Fruit fly (Drosophila melanogaster): ENCODE measurements around the gene CG9795.

The CG9795 gene

dm6 chr3R:4311067-4311723 is 8.3 kb upstream of the CG9795 start, which contains the start of gene Suv3:
Gene Suv3, plus strand, starts transcription at chr3R:4311555.
- no peak for TF ChIP-seq CG7368 (GFP tag; optimal IDR thresholded peaks at IDR 0.05)
- peak; percentile 28 for TF ChIP-seq Ets96B (tag; optimal IDR thresholded peaks at IDR 0.05)
- TF ChIP-seq CG11902 (GFP tag; optimal IDR thresholded peaks at IDR 0.05), result no peak
- TF ChIP-seq CG11762 (GFP tag; optimal IDR thresholded peaks at IDR 0.05; ENCODE audit: insufficient read depth), result no peak
- no peak for TF ChIP-seq Met (GFP tag; optimal IDR thresholded peaks at IDR 0.05)
- TF ChIP-seq CG10669 (GFP tag; optimal IDR thresholded peaks at IDR 0.05), result no peak
- TF ChIP-seq spab (GFP tag; optimal IDR thresholded peaks at IDR 0.05), result no peak
- TF ChIP-seq Smox (GFP tag; optimal IDR thresholded peaks at IDR 0.05), result no peak
- no peak for TF ChIP-seq Sox14 (GFP tag; optimal IDR thresholded peaks at IDR 0.05)
- TF ChIP-seq CG4318 (GFP tag; optimal IDR thresholded peaks at IDR 0.05), result no peak
- TF ChIP-seq dac (GFP tag; optimal IDR thresholded peaks at IDR 0.05), result no peak
- TF ChIP-seq esn (GFP tag; optimal IDR thresholded peaks at IDR 0.05), result peak; percentile 40
- TF ChIP-seq fd85E (GFP tag; optimal IDR thresholded peaks at IDR 0.05), result no peak
- TF ChIP-seq Hr38 (GFP tag; optimal IDR thresholded peaks at IDR 0.05), result no peak
- TF ChIP-seq CG16779 (tag; optimal IDR thresholded peaks at IDR 0.05), result no peak
- no peak for TF ChIP-seq CG8319 (GFP tag; optimal IDR thresholded peaks at IDR 0.05)
- TF ChIP-seq CG10631 (GFP tag; optimal IDR thresholded peaks at IDR 0.05), result no peak
- TF ChIP-seq Hr4 (GFP tag; optimal IDR thresholded peaks at IDR 0.05), result no peak
- TF ChIP-seq acj6 (GFP tag; optimal IDR thresholded peaks at IDR 0.05), result peak; percentile 19
- no peak for TF ChIP-seq CG9139 (GFP tag; optimal IDR thresholded peaks at IDR 0.05)
- no peak for TF ChIP-seq fd59A (GFP tag; optimal IDR thresholded peaks at IDR 0.05)
- TF ChIP-seq CG6276 (GFP tag; optimal IDR thresholded peaks at IDR 0.05), result no peak
- TF ChIP-seq cyc (GFP tag; optimal IDR thresholded peaks at IDR 0.05), result no peak
- TF ChIP-seq Gug (GFP tag; IDR thresholded peaks at IDR 0.05), result no peak
- peak; percentile 21 for TF ChIP-seq fkh (GFP tag; optimal IDR thresholded peaks at IDR 0.05)
- peak; percentile 5 for TF ChIP-seq Hr39 (GFP tag; optimal IDR thresholded peaks at IDR 0.05)
- peak; percentile 11 for TF ChIP-seq lz (GFP tag; optimal IDR thresholded peaks at IDR 0.05)
- 0 out of 2 replicates have a peak, but pooled peaks have one; percentile 17 for TF ChIP-seq CG15336 (GFP tag; IDR thresholded peaks at IDR 0.05)
- TF ChIP-seq Sox15 (GFP tag; optimal IDR thresholded peaks at IDR 0.05), result no peak
- TF ChIP-seq salr (GFP tag; optimal IDR thresholded peaks at IDR 0.05), result no peak
- TF ChIP-seq Lpt (GFP tag; optimal IDR thresholded peaks at IDR 0.05), result no peak
- TF ChIP-seq net (GFP tag; optimal IDR thresholded peaks at IDR 0.05), result no peak
- TF ChIP-seq Blimp-1 (GFP tag; optimal IDR thresholded peaks at IDR 0.05), result no peak
- peak; percentile 46 for TF ChIP-seq achi (GFP tag; optimal IDR thresholded peaks at IDR 0.05)
- TF ChIP-seq dsx (GFP tag; optimal IDR thresholded peaks at IDR 0.05; ENCODE audit: poor library complexity, severe bottlenecking), result no peak
- no peak for TF ChIP-seq pdm3 (GFP tag; optimal IDR thresholded peaks at IDR 0.05)
- peak; percentile 5 for TF ChIP-seq CG31627 (GFP tag; optimal IDR thresholded peaks at IDR 0.05)
- TF ChIP-seq eg (GFP tag; IDR thresholded peaks at IDR 0.05), result no peak; the same call in 2 of the 3 replicates
- peak; percentile 50; the same call in 1 of the 3 replicates for TF ChIP-seq CG8119 (GFP tag; IDR thresholded peaks at IDR 0.05)
- no peak for TF ChIP-seq ss (GFP tag; optimal IDR thresholded peaks at IDR 0.05)
- TF ChIP-seq Eip78C (GFP tag), result peak; percentile 74
- TF ChIP-seq vri (GFP tag; optimal IDR thresholded peaks at IDR 0.05), result peak; percentile 83
- TF ChIP-seq OdsH (GFP tag; optimal IDR thresholded peaks at IDR 0.05), result no peak
- no peak for TF ChIP-seq svp (GFP tag)
- no peak for TF ChIP-seq CG6808 (GFP tag; optimal IDR thresholded peaks at IDR 0.05)
- TF ChIP-seq CG6163 (GFP tag; IDR thresholded peaks at IDR 0.05), result no peak
- no peak for TF ChIP-seq CG32006 (GFP tag; optimal IDR thresholded peaks at IDR 0.05)
- TF ChIP-seq CG11294 (GFP tag; IDR thresholded peaks at IDR 0.05), result no peak; the same call in 1 of the 2 replicates
- no peak for TF ChIP-seq Sox102F (GFP tag; optimal IDR thresholded peaks at IDR 0.05)
- TF ChIP-seq CG3919 (GFP tag; optimal IDR thresholded peaks at IDR 0.05), result no peak
- no peak for TF ChIP-seq Eip75B (GFP tag; optimal IDR thresholded peaks at IDR 0.05)
- TF ChIP-seq CG6854 (GFP tag; optimal IDR thresholded peaks at IDR 0.05), result no peak
